Worm (Caenorhabditis elegans): ENCODE data around the gene C35D10.10.

Gene C35D10.10

DNA sequence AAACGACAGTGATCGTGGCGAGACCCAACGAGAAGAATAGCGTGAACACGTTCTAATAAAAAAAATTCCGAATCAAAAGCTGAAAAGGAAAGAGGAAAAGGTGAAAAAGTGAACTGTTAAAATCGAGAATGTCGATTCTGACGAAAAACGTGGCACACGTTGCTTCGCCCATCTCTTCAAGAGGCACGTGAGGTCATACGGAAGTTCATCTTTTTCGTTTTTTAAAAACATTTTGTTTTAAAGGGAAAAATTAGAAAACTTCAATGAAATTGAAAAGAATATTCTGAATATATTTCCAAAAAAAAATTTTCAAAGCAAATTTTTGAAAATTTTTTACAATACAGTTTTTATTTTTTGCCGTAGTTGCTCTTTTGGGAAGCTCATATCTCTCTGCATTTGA lies 50.4 kb downstream of the C35D10.10 start, which contains the start of gene C38D4.7:
Gene C38D4.7, minus strand, starts transcription at position 101 of the 400 bp plus-strand sequence.
- TF ChIP-seq hnd-1 (tag; optimal IDR thresholded peaks at IDR 0.05) (no peak), ama-1 (optimal IDR thresholded peaks at IDR 0.05) (no peak), tbx-11 (GFP tag; IDR thresholded peaks at IDR 0.05) (no peak), tra-4 (tag; optimal IDR thresholded peaks at IDR 0.05) (no peak), ets-7 (tag; optimal IDR thresholded peaks at IDR 0.05) (no peak), hmbx-1 (tag; optimal IDR thresholded peaks at IDR 0.05) (no peak), tbx-37 (GFP tag; conservative IDR thresholded peaks at IDR 0.05) (no peak), pes-1 (GFP tag; IDR thresholded peaks at IDR 0.05) (no peak), ceh-13 (GFP tag; optimal IDR thresholded peaks at IDR 0.05) (no peak), B0310.2 (tag; optimal IDR thresholded peaks at IDR 0.05) (no peak), scrt-1 (GFP tag; IDR thresholded peaks at IDR 0.05) (no peak), sea-1 (GFP tag; conservative IDR thresholded peaks at IDR 0.05) (no peak), hmg-4 (GFP tag; optimal IDR thresholded peaks at IDR 0.05) (no peak), F13C5.2 (tag; optimal IDR thresholded peaks at IDR 0.05) (no peak), flt-1 (GFP tag; IDR thresholded peaks at IDR 0.05) (no peak), ceh-36 (tag; optimal IDR thresholded peaks at IDR 0.05) (no peak)

All from whole organism, early embryonic.